Worm (Caenorhabditis elegans): Measurements from ENCODE around the gene T23D5.3.

- TF ChIP-seq ceh-6 (GFP tag; optimal IDR thresholded peaks at IDR 0.05) (no peak), unc-86 (tag; optimal IDR thresholded peaks at IDR 0.05) (no peak), Y22D7AL.16 (tag; optimal IDR thresholded peaks at IDR 0.05) (no peak)
Measured at ce11 chrV:15693682-15694081, 39.8 kb downstream of the T23D5.3 start, which contains the start of gene nhr-198.
